Worm (Caenorhabditis elegans) whole organism, L2 larva: ENCODE data around the gene cyp-25A6.
A peak's percentile ranks its signal among the peaks of the same experiment; 100 is the strongest.
"Not testable (repeated sequence)": the region's sequence is repeated elsewhere in the genome, so short reads cannot be mapped to it uniquely, and the experiment has no call there.

Experiments
- F13H6.1 ChIP-seq: sonication (generic microtip); optimal IDR thresholded peaks from 2 replicates; lab custom pipeline; 2016; ENCODE audit warnings: missing genetic modification characterization, missing compliant biosample characterization
- R02D3.7 ChIP-seq: fragments of 150-350 bp; optimal IDR thresholded peaks from 2 replicates; lab custom pipeline; 2014; ENCODE audit warnings: missing biosample characterization, missing genetic modification characterization
- Y55F3AM.14 ChIP-seq: fragments of 200-800 bp; sonication (Bioruptor generic); optimal IDR thresholded peaks from 2 replicates; lab custom pipeline; 2018; ENCODE audit warnings: mild to moderate bottlenecking, missing genetic modification characterization, missing compliant biosample characterization
- aly-2 ChIP-seq: fragments of 150-350 bp; optimal IDR thresholded peaks from 2 replicates; lab custom pipeline; 2014; ENCODE audit warnings: missing biosample characterization, missing genetic modification characterization
- ama-1 ChIP-seq: fragments of 150-350 bp; optimal IDR thresholded peaks from 2 replicates; lab custom pipeline; 2018; ENCODE audit warnings: inconsistent platforms
- ceh-82 ChIP-seq: fragments of 150-350 bp; optimal IDR thresholded peaks from 2 replicates; lab custom pipeline; 2014; ENCODE audit warnings: missing biosample characterization, missing genetic modification characterization
- crh-2 ChIP-seq: sonication (generic microtip); optimal IDR thresholded peaks from 2 replicates; lab custom pipeline; 2017; ENCODE audit warnings: missing biosample characterization, missing genetic modification characterization
- dmd-4 ChIP-seq: sonication (generic microtip); optimal IDR thresholded peaks from 2 replicates; lab custom pipeline; 2017; ENCODE audit warnings: missing biosample characterization, missing genetic modification characterization
- elt-3 ChIP-seq: sonication (generic microtip); optimal IDR thresholded peaks from 2 replicates; lab custom pipeline; 2017; ENCODE audit warnings: missing biosample characterization, missing genetic modification characterization
- fos-1 ChIP-seq: fragments of 150-350 bp; optimal IDR thresholded peaks from 2 replicates; lab custom pipeline; 2014; ENCODE audit warnings: missing biosample characterization, missing genetic modification characterization
- gmeb-1 ChIP-seq: fragments of 150-350 bp; optimal IDR thresholded peaks from 2 replicates; lab custom pipeline; 2014; ENCODE audit warnings: missing biosample characterization, missing genetic modification characterization
- lin-13 ChIP-seq: fragments of 150-350 bp; optimal IDR thresholded peaks from 2 replicates; lab custom pipeline; 2014; ENCODE audit warnings: missing biosample characterization, missing genetic modification reagents, missing genetic modification characterization
- lin-39 ChIP-seq: fragments of 150-350 bp; optimal IDR thresholded peaks from 2 replicates; lab custom pipeline; 2014; ENCODE audit warnings: missing biosample characterization, missing genetic modification reagents, missing genetic modification characterization
- mbf-1 ChIP-seq: sonication (generic microtip); optimal IDR thresholded peaks from 2 replicates; lab custom pipeline; 2017; ENCODE audit warnings: missing biosample characterization, missing genetic modification characterization
- mdl-1 ChIP-seq, 2 experiments: fragments of 150-350 bp in 1 of 2; sonication (generic microtip) in 1 of 2; optimal IDR thresholded peaks; 2 replicates each; lab custom pipeline; 2017; ENCODE audit warnings: missing biosample characterization in 2 of 2, missing genetic modification characterization in 2 of 2
- nhr-10 ChIP-seq: sonication (generic microtip); optimal IDR thresholded peaks from 2 replicates; lab custom pipeline; 2017; ENCODE audit warnings: missing biosample characterization, missing genetic modification characterization
- nhr-11 ChIP-seq: fragments of 150-350 bp; optimal IDR thresholded peaks from 2 replicates; lab custom pipeline; 2014; ENCODE audit warnings: missing biosample characterization, missing genetic modification characterization
- nhr-12 ChIP-seq: fragments of 150-350 bp; optimal IDR thresholded peaks from 2 replicates; lab custom pipeline; 2014; ENCODE audit warnings: missing biosample characterization, missing genetic modification characterization
- nhr-129 ChIP-seq: fragments of 150-350 bp; optimal IDR thresholded peaks from 2 replicates; lab custom pipeline; 2014; ENCODE audit warnings: missing biosample characterization, missing genetic modification characterization
- nhr-25 ChIP-seq: fragments of 150-350 bp; sonication (generic microtip); optimal IDR thresholded peaks from 3 replicates; lab custom pipeline; 2014; ENCODE audit warnings: missing biosample characterization, missing genetic modification characterization
- nhr-6 ChIP-seq: fragments of 150-350 bp; optimal IDR thresholded peaks from 2 replicates; lab custom pipeline; 2014; ENCODE audit warnings: missing biosample characterization, missing genetic modification characterization
- nhr-77 ChIP-seq: fragments of 150-350 bp; optimal IDR thresholded peaks from 2 replicates; lab custom pipeline; 2014; ENCODE audit warnings: missing biosample characterization, missing genetic modification characterization
- peb-1 ChIP-seq: fragments of 150-350 bp; optimal IDR thresholded peaks from 2 replicates; lab custom pipeline; 2014; ENCODE audit warnings: missing biosample characterization, missing genetic modification characterization
- sma-9 ChIP-seq, 2 experiments: fragments of 150-350 bp in 1 of 2; sonication (generic microtip) in 1 of 2; optimal IDR thresholded peaks; 2 replicates each; lab custom pipeline; 2014 to 2016; ENCODE audit warnings: missing genetic modification characterization in 2 of 2, mild to moderate bottlenecking in 1 of 2, missing biosample characterization in 1 of 2, missing compliant biosample characterization in 1 of 2, missing genetic modification reagents in 1 of 2, moderate library complexity in 1 of 2
- snpc-4 ChIP-seq: fragments of 150-350 bp; optimal IDR thresholded peaks from 2 replicates; lab custom pipeline; 2014; ENCODE audit warnings: missing biosample characterization, missing genetic modification characterization
- unc-39 ChIP-seq: fragments of 150-350 bp; optimal IDR thresholded peaks from 2 replicates; lab custom pipeline; 2014; ENCODE audit warnings: missing biosample characterization, missing genetic modification characterization
- zag-1 ChIP-seq: fragments of 150-350 bp; optimal IDR thresholded peaks from 2 replicates; lab custom pipeline; 2014; ENCODE audit warnings: missing biosample characterization, missing genetic modification characterization
- ztf-1 ChIP-seq: fragments of 200-800 bp; sonication (Bioruptor generic); conservative IDR thresholded peaks from 2 replicates; pipeline ENCODE4 v1.3.6; 2022; ENCODE audit warnings: missing genetic modification characterization, missing compliant biosample characterization
- ztf-11 ChIP-seq: sonication (generic microtip); optimal IDR thresholded peaks from 2 replicates; lab custom pipeline; 2017; ENCODE audit warnings: missing biosample characterization, missing genetic modification characterization
- ztf-4 ChIP-seq: fragments of 150-350 bp; optimal IDR thresholded peaks from 2 replicates; lab custom pipeline; 2014; ENCODE audit warnings: missing biosample characterization, missing genetic modification characterization

Gene cyp-25A6

DNA sequence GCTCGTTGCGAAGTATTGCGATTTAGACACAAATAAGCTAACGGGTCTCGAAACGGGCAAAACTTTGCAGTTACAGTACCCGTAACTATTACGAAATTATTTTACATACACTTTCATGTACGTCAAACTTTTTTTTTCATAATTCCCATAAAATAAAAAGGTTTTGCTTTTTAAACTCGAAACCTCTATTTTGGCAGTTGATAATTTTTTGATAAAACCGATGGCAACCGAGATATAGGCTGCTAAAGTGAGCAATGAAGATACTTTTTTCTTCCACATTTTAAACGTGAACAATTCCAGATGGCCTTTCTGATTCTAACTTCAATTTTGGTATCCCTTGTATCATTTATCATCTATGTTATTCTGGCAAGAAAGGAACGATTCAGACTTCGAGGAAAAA, at the start of gene cyp-25A6:
Gene cyp-25A6, plus strand, starts transcription at position 301 of the 400 bp plus-strand sequence.
- not testable (repeated sequence) for TF ChIP-seq lin-39 (tag; lab: Kevin White, UChicago); snpc-4 (tag; lab: Kevin White, UChicago); sma-9 (GFP tag; optimal IDR thresholded peaks at IDR 0.05; lab: Kevin White, UChicago); sma-9 (tag; optimal IDR thresholded peaks at IDR 0.05; lab: Kevin White, UChicago)

DNA sequence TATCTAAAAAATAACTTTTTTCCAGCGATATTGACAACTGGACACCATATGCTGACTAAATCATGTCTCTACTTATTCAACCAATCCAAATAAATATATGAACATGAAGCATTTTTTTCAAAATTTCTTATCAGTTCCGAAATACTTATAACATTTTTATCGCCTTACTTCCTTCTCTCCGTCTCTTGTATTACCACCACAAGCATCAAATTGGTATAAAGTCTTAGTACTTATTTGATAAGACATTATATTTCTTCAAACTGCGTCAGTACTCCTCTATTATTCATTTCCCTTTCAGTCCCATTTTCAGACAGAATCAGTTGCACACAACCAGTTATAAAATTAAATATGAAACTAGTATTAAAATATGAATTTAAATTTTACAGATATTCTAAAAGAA, 49.4 kb upstream of the cyp-25A6 start:
- no peak for TF ChIP-seq nhr-6 (tag; lab: Kevin White, UChicago)
- peak; percentile 91 for TF ChIP-seq fos-1 (tag; lab: Kevin White, UChicago)

DNA sequence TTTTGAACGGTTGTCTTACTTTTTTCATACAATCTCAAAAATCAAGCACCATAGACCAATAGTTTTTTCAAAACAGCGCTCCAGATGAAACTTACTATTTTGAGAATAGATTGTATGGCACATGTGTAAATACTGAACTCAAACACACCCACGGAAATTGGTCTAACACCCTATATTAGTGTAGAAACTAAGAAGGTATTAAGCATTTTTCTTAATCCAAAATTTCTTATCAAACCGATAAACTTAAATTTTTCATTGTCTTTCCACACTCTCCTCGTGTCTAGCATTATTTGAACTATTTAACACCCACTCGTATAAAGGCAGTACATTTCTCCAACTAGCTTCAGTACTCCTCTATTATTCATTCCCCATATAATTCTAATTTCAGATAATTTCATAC, 47.1 kb upstream of the cyp-25A6 start:
- no peak for TF ChIP-seq gmeb-1 (tag; lab: Kevin White, UChicago)
- TF ChIP-seq fos-1 (tag; lab: Kevin White, UChicago): peak; percentile 9

DNA sequence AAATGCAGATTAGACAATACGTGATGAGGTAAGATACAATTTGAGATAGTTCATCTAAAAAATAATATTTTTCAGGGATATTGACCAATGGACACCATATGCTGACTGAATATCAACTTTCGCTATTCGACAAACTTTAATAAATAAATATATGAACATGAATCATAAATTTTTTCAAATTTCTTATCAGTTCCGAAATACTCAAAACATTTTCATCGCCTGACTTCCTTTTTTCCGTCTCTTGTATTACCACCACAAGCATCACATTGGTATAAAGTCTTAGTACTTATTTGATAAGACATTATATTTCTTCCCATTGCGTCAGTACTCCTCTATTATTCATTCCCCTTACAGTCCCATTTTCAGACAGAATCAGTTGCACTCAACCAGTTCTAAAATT, 45.1 kb upstream of the cyp-25A6 start, which contains the start of the genes K08D10.10 and R07C12.1:
Gene K08D10.10, plus strand, starts transcription at position 93 of the 400 bp plus-strand sequence.
Gene R07C12.1, plus strand, starts transcription at position 314 of the 400 bp plus-strand sequence.
- TF ChIP-seq peb-1 (tag; lab: Kevin White, UChicago) (no peak), fos-1 (tag; lab: Kevin White, UChicago) (peak; percentile 69)

DNA sequence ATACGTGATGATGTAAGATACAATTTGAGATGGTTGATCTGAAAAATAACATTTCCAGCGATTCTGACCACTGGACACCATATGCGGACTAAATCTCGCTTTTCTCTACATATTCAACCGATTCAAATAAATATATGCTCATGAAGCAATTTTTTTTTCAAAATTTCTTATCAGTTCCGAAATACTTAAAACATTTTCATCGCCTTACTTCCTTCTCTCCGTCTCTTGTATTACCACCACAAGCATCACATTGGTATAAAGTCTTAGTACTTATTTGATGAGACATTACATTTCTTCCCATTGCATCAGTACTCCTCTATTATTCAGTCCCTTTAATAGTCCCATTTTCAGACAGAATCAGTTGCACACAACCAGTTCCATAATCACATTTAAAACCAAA, 42.6 kb upstream of the cyp-25A6 start, which contains the start of gene K08D10.14:
Gene K08D10.14, plus strand, starts transcription at position 301 of the 400 bp plus-strand sequence.
- TF ChIP-seq fos-1 (tag; lab: Kevin White, UChicago) (peak; percentile 0), R02D3.7 (tag; lab: Kevin White, UChicago) (no peak)
- TF ChIP-seq, all 48 proteins: peak for 1

DNA sequence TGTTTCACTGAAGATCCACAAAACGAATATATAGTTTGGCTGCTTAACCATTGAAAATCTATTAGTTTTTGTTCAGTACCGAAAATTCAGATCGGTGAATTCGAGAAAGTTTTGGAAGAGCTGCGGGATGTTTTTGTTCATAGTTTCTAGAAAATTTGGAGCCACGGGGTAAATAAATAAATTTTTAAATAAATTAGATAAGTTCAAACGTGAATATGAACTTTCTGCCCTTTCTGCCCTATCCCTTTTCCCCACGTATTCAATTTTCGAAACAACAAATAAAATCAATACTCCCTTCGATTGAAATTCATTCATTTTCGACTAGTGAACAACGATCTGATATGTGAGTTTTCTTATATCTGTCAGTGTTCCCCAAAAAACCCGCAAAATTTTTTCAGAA, 35.1 kb upstream of the cyp-25A6 start, which contains the start of gene scrm-5:
Gene scrm-5, plus strand, starts transcription at position 301 of the 400 bp plus-strand sequence.
- TF ChIP-seq nhr-12 (tag; lab: Kevin White, UChicago): no peak
- TF ChIP-seq crh-2 (tag; lab: Kevin White, UChicago): no peak
- no peak for TF ChIP-seq nhr-129 (tag; lab: Kevin White, UChicago)
- no peak for TF ChIP-seq zag-1
- no peak for TF ChIP-seq elt-3 (tag; lab: Kevin White, UChicago)
- no peak for TF ChIP-seq nhr-10 (tag; lab: Kevin White, UChicago)
- no peak for TF ChIP-seq Y55F3AM.14 (GFP tag; lab: Kevin White, UChicago)
- TF ChIP-seq aly-2 (tag; lab: Kevin White, UChicago): no peak
- TF ChIP-seq ama-1 (lab: Kevin White, UChicago): no peak
- TF ChIP-seq ceh-82 (tag; lab: Kevin White, UChicago): no peak
- TF ChIP-seq gmeb-1 (tag; lab: Kevin White, UChicago): no peak
- no peak for TF ChIP-seq mdl-1 (tag; optimal IDR thresholded peaks at IDR 0.05; lab: Kevin White, UChicago)
- TF ChIP-seq ztf-11 (tag; lab: Kevin White, UChicago): no peak
- no peak for TF ChIP-seq dmd-4 (tag; lab: Kevin White, UChicago)
- TF ChIP-seq peb-1 (tag; lab: Kevin White, UChicago): no peak
- no peak for TF ChIP-seq nhr-11 (tag; lab: Kevin White, UChicago)
- TF ChIP-seq R02D3.7 (tag; lab: Kevin White, UChicago): no peak

DNA sequence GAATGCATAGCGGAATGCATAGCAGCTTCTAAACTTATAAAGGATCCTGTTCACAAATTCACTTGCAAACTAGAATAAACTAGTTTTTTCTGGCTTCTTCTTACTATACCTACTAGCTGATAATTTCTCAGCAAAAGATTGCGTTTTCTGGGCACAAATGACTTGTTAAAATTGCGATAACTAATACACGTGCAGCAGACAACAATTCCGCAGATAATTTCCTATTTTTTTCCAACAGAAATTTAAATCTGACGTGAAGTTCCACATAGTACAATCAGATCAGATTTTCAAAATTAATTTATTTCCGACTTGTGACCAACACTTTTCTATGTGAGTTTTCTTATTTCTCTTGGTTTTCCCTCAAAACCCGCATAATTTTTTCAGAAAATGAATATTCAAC, 32.9 kb upstream of the cyp-25A6 start, which contains the start of gene scrm-8:
Gene scrm-8, plus strand, starts transcription at position 301 of the 400 bp plus-strand sequence.
- no peak for TF ChIP-seq nhr-77 (tag; lab: Kevin White, UChicago)
- no peak for TF ChIP-seq mbf-1 (tag; lab: Kevin White, UChicago)
- no peak for TF ChIP-seq sma-9 (GFP tag; optimal IDR thresholded peaks at IDR 0.05; lab: Kevin White, UChicago)
- no peak for TF ChIP-seq sma-9 (tag; optimal IDR thresholded peaks at IDR 0.05; lab: Kevin White, UChicago)
- no peak for TF ChIP-seq lin-13 (GFP tag; lab: Kevin White, UChicago)
- no peak for TF ChIP-seq unc-39
- TF ChIP-seq Y55F3AM.14 (GFP tag; lab: Kevin White, UChicago): no peak
- TF ChIP-seq ztf-11 (tag; lab: Kevin White, UChicago): no peak
- TF ChIP-seq nhr-6 (tag; lab: Kevin White, UChicago): no peak
- TF ChIP-seq nhr-25 (tag; lab: Kevin White, UChicago): no peak
- TF ChIP-seq R02D3.7 (tag; lab: Kevin White, UChicago): no peak
- no peak for TF ChIP-seq ztf-1 (GFP tag; lab: Robert Waterston, UW)
- no peak for TF ChIP-seq ztf-4 (tag; lab: Kevin White, UChicago)
- no peak for TF ChIP-seq nhr-10 (tag; lab: Kevin White, UChicago)
- TF ChIP-seq F13H6.1: no peak
- TF ChIP-seq nhr-129 (tag; lab: Kevin White, UChicago): no peak
- TF ChIP-seq snpc-4 (tag; lab: Kevin White, UChicago): no peak
